Fruit fly (Drosophila melanogaster): ENCODE measurements around the gene Axs.
A peak's percentile ranks its signal among the peaks of the same experiment; 100 is the strongest.

The Axs gene

dm6 chrX:16640260-16641100, 43.2 kb downstream of the Axs start, which contains the start of the genes SNRPG and mthl1 (continued):
- TF ChIP-seq CG11093 (GFP tag; IDR thresholded peaks at IDR 0.05): peak; percentile 91
- TF ChIP-seq odd (GFP tag; optimal IDR thresholded peaks at IDR 0.05): no peak
- peak; percentile 86 for TF ChIP-seq CG30403 (GFP tag; optimal IDR thresholded peaks at IDR 0.05)
- no peak for TF ChIP-seq CG6813 (GFP tag; optimal IDR thresholded peaks at IDR 0.05)
- TF ChIP-seq emc (GFP tag; optimal IDR thresholded peaks at IDR 0.05): peak; percentile 70
- peak; percentile 69 for TF ChIP-seq Bgb (GFP tag; IDR thresholded peaks at IDR 0.05; ENCODE audit: partially characterized antibody)
- TF ChIP-seq fu2 (GFP tag; optimal IDR thresholded peaks at IDR 0.05): peak; percentile 75
- no peak for TF ChIP-seq kah (GFP tag; optimal IDR thresholded peaks at IDR 0.05)
- TF ChIP-seq Vsx1 (GFP tag; optimal IDR thresholded peaks at IDR 0.05): no peak
- TF ChIP-seq zfh1 (GFP tag; IDR thresholded peaks at IDR 0.05): peak; percentile 95
- TF ChIP-seq CG10979 (tag; optimal IDR thresholded peaks at IDR 0.05): peak; percentile 47
- peak; percentile 3 for TF ChIP-seq CG12744 (GFP tag; optimal IDR thresholded peaks at IDR 0.05)
- TF ChIP-seq MBD-R2 (GFP tag; IDR thresholded peaks at IDR 0.05): peak; percentile 71
- peak; percentile 98 for TF ChIP-seq Gug (GFP tag; IDR thresholded peaks at IDR 0.05)
- peak; percentile 74 for TF ChIP-seq dmrt99B (tag; optimal IDR thresholded peaks at IDR 0.05)
- no peak for TF ChIP-seq CG2875 (GFP tag; optimal IDR thresholded peaks at IDR 0.05)
- TF ChIP-seq ac (GFP tag; optimal IDR thresholded peaks at IDR 0.05): no peak
- TF ChIP-seq ham (GFP tag; IDR thresholded peaks at IDR 0.05): peak; percentile 77; the same call in 1 of the 2 replicates
- TF ChIP-seq Trl (optimal IDR thresholded peaks at IDR 0.05): no peak
- TF ChIP-seq Trl (GFP tag; optimal IDR thresholded peaks at IDR 0.05): peak; percentile 71
- peak in 2 of 3 experiments; percentile 55 to 74 for TF ChIP-seq lola (GFP tag; optimal IDR thresholded peaks at IDR 0.05)
- peak; percentile 86 for TF ChIP-seq CG12659 (GFP tag; optimal IDR thresholded peaks at IDR 0.05)
- peak; percentile 75 to 80 for TF ChIP-seq Hr51 (GFP tag; optimal IDR thresholded peaks at IDR 0.05)
- TF ChIP-seq CG11560 (tag; IDR thresholded peaks at IDR 0.05): peak; percentile 85; the same call in 2 of the 3 replicates
- TF ChIP-seq CG31388 (GFP tag; optimal IDR thresholded peaks at IDR 0.05): peak; percentile 68
- peak; percentile 56 for TF ChIP-seq Doc3 (GFP tag; IDR thresholded peaks at IDR 0.05; ENCODE audit: partially characterized antibody)
- TF ChIP-seq NFAT (GFP tag; IDR thresholded peaks at IDR 0.05): peak; percentile 96
- TF ChIP-seq CG3407 (GFP tag; optimal IDR thresholded peaks at IDR 0.05): peak; percentile 49
- TF ChIP-seq tll (GFP tag; optimal IDR thresholded peaks at IDR 0.05): peak in 1 of 2 experiments; percentile 62
- TF ChIP-seq CG17186 (GFP tag; optimal IDR thresholded peaks at IDR 0.05): peak; percentile 94
- TF ChIP-seq CG11695 (GFP tag; IDR thresholded peaks at IDR 0.05): peak; percentile 79
- peak; percentile 94 for TF ChIP-seq E2f1 (GFP tag; IDR thresholded peaks at IDR 0.05)
- no peak for TF ChIP-seq nerfin-2 (GFP tag; IDR thresholded peaks at IDR 0.05; ENCODE audit: partially characterized antibody)
- no peak for TF ChIP-seq TFAM (GFP tag; optimal IDR thresholded peaks at IDR 0.05)
- TF ChIP-seq stc (GFP tag; IDR thresholded peaks at IDR 0.05): peak; percentile 69; the same call in 1 of the 2 replicates
- no peak for TF ChIP-seq nau (GFP tag; optimal IDR thresholded peaks at IDR 0.05)
- no peak for TF ChIP-seq sima (GFP tag; optimal IDR thresholded peaks at IDR 0.05)
- TF ChIP-seq zen (tag; optimal IDR thresholded peaks at IDR 0.05): peak; percentile 59
- no peak for TF ChIP-seq CG17912 (GFP tag; optimal IDR thresholded peaks at IDR 0.05)
- no peak for TF ChIP-seq bigmax (GFP tag; optimal IDR thresholded peaks at IDR 0.05)
- TF ChIP-seq CG12299 (tag; optimal IDR thresholded peaks at IDR 0.05): peak; percentile 2
- TF ChIP-seq CG10431 (GFP tag; optimal IDR thresholded peaks at IDR 0.05): peak; percentile 10
- peak; percentile 59 for TF ChIP-seq Bteb2 (GFP tag; optimal IDR thresholded peaks at IDR 0.05)
- TF ChIP-seq Hr3 (GFP tag; optimal IDR thresholded peaks at IDR 0.05): peak; percentile 45
- no peak for TF ChIP-seq p53 (GFP tag; optimal IDR thresholded peaks at IDR 0.05)
- TF ChIP-seq Drgx (GFP tag; IDR thresholded peaks at IDR 0.05): peak; percentile 88
- TF ChIP-seq CG6254 (GFP tag; optimal IDR thresholded peaks at IDR 0.05): no peak
- TF ChIP-seq CG16815 (GFP tag; optimal IDR thresholded peaks at IDR 0.05): peak; percentile 83

All from whole organism, embryonic.